Fruit fly (Drosophila melanogaster): ENCODE results near the gene Cyp4e3.

Cyp4e3 gene

dm6 chr2L:9770896-9771295 is 21.0 kb upstream of the Cyp4e3 start, which contains the start of gene ppk18:
ppk18 (minus strand) TSS chr2L:9770996.
- TF ChIP-seq Ets96B (tag; optimal IDR thresholded peaks at IDR 0.05) = no peak
- TF ChIP-seq CG11902 (GFP tag; optimal IDR thresholded peaks at IDR 0.05) = no peak
- no peak for TF ChIP-seq vri (GFP tag; optimal IDR thresholded peaks at IDR 0.05)
- TF ChIP-seq Sox102F (GFP tag; optimal IDR thresholded peaks at IDR 0.05) = no peak
- no peak for TF ChIP-seq Sox15 (GFP tag; optimal IDR thresholded peaks at IDR 0.05)
- TF ChIP-seq CG8632 (GFP tag; optimal IDR thresholded peaks at IDR 0.05) = no peak
- TF ChIP-seq Gug (GFP tag; IDR thresholded peaks at IDR 0.05) = no peak
- TF ChIP-seq Eip93F (GFP tag; optimal IDR thresholded peaks at IDR 0.05) = no peak
- no peak for TF ChIP-seq CG16779 (tag; optimal IDR thresholded peaks at IDR 0.05)
- TF ChIP-seq achi (GFP tag; optimal IDR thresholded peaks at IDR 0.05) = no peak
- no peak for TF ChIP-seq Met (GFP tag; optimal IDR thresholded peaks at IDR 0.05)
- no peak for TF ChIP-seq Lpt (GFP tag; optimal IDR thresholded peaks at IDR 0.05)
- no peak for TF ChIP-seq CG9139 (GFP tag; optimal IDR thresholded peaks at IDR 0.05)

- TF ChIP-seq cyc (GFP tag; optimal IDR thresholded peaks at IDR 0.05) (no peak), vri (GFP tag; optimal IDR thresholded peaks at IDR 0.05) (no peak), CG6276 (GFP tag; optimal IDR thresholded peaks at IDR 0.05) (no peak), eg (GFP tag; IDR thresholded peaks at IDR 0.05) (no peak), CG34406 (GFP tag; optimal IDR thresholded peaks at IDR 0.05) (no peak), Hr39 (GFP tag; optimal IDR thresholded peaks at IDR 0.05) (no peak), fkh (GFP tag; optimal IDR thresholded peaks at IDR 0.05) (no peak), Eip75B (GFP tag; optimal IDR thresholded peaks at IDR 0.05) (no peak), CG11294 (GFP tag; IDR thresholded peaks at IDR 0.05) (no peak), dac (GFP tag; optimal IDR thresholded peaks at IDR 0.05) (no peak), CG16779 (tag; optimal IDR thresholded peaks at IDR 0.05) (no peak), fd85E (GFP tag; optimal IDR thresholded peaks at IDR 0.05) (no peak)
Measured at dm6 chr2L:9768735-9769134, 18.9 kb upstream of the Cyp4e3 start, which contains the start of gene CG17633. CG17633 (plus strand) TSS chr2L:9769060.

- TF ChIP-seq Lpt (GFP tag; optimal IDR thresholded peaks at IDR 0.05) (no peak), CG6792 (GFP tag; optimal IDR thresholded peaks at IDR 0.05) (no peak), cyc (GFP tag; optimal IDR thresholded peaks at IDR 0.05) (no peak), net (GFP tag; optimal IDR thresholded peaks at IDR 0.05) (no peak), CG32006 (GFP tag; optimal IDR thresholded peaks at IDR 0.05) (no peak), CG9139 (GFP tag; optimal IDR thresholded peaks at IDR 0.05) (no peak)
Measured at dm6 chr2L:9766758-9767157, 16.9 kb upstream of the Cyp4e3 start, which contains the start of gene CG4017. CG4017 (plus strand) TSS chr2L:9767058.

- TF ChIP-seq CG34406 (GFP tag; optimal IDR thresholded peaks at IDR 0.05) (no peak), CG6854 (GFP tag; optimal IDR thresholded peaks at IDR 0.05) (no peak), dsx (GFP tag; optimal IDR thresholded peaks at IDR 0.05; ENCODE audit: poor library complexity, severe bottlenecking) (no peak), lz (GFP tag; optimal IDR thresholded peaks at IDR 0.05) (no peak), achi (GFP tag; optimal IDR thresholded peaks at IDR 0.05) (peak; percentile 76), acj6 (GFP tag; optimal IDR thresholded peaks at IDR 0.05) (no peak), cyc (GFP tag; optimal IDR thresholded peaks at IDR 0.05) (no peak), vri (GFP tag; optimal IDR thresholded peaks at IDR 0.05) (no peak), Eip75B (GFP tag; optimal IDR thresholded peaks at IDR 0.05) (no peak), fkh (GFP tag; optimal IDR thresholded peaks at IDR 0.05) (no peak), esn (GFP tag; optimal IDR thresholded peaks at IDR 0.05) (peak; percentile 26), CG6163 (GFP tag; IDR thresholded peaks at IDR 0.05) (no peak), CG32006 (GFP tag; optimal IDR thresholded peaks at IDR 0.05) (no peak), CG11294 (GFP tag; IDR thresholded peaks at IDR 0.05) (no peak), CG9139 (GFP tag; optimal IDR thresholded peaks at IDR 0.05) (no peak), CG6792 (GFP tag; optimal IDR thresholded peaks at IDR 0.05) (no peak), CG6276 (GFP tag; optimal IDR thresholded peaks at IDR 0.05) (no peak), OdsH (GFP tag; optimal IDR thresholded peaks at IDR 0.05) (no peak), Gug (GFP tag; IDR thresholded peaks at IDR 0.05) (no peak), Ets21C (GFP tag; optimal IDR thresholded peaks at IDR 0.05) (no peak), CG4318 (GFP tag; optimal IDR thresholded peaks at IDR 0.05) (no peak), Met (GFP tag; optimal IDR thresholded peaks at IDR 0.05) (no peak), Sox14 (GFP tag; optimal IDR thresholded peaks at IDR 0.05) (no peak), pdm3 (GFP tag; optimal IDR thresholded peaks at IDR 0.05) (no peak), Sox15 (GFP tag; optimal IDR thresholded peaks at IDR 0.05) (no peak), CG11762 (GFP tag; optimal IDR thresholded peaks at IDR 0.05; ENCODE audit: insufficient read depth) (no peak), svp (GFP tag) (peak; percentile 81), Hr39 (GFP tag; optimal IDR thresholded peaks at IDR 0.05) (no peak), Eip93F (GFP tag; optimal IDR thresholded peaks at IDR 0.05) (no peak), CG10631 (GFP tag; optimal IDR thresholded peaks at IDR 0.05) (peak; percentile 46), Smox (GFP tag; optimal IDR thresholded peaks at IDR 0.05) (no peak), fd59A (GFP tag; optimal IDR thresholded peaks at IDR 0.05) (no peak), Hr4 (GFP tag; optimal IDR thresholded peaks at IDR 0.05) (no peak), CG16779 (tag; optimal IDR thresholded peaks at IDR 0.05) (no peak)
Measured at dm6 chr2L:9763212-9763869, 13.5 kb upstream of the Cyp4e3 start, which contains the start of the genes Taf11 and und. Taf11 (minus strand) TSS chr2L:9763262. und (plus strand) TSS chr2L:9763369.

Data from whole organism, prepupa.